Fruit fly (Drosophila melanogaster): ENCODE data around the gene CG16952.

CG16952 gene

DNA sequence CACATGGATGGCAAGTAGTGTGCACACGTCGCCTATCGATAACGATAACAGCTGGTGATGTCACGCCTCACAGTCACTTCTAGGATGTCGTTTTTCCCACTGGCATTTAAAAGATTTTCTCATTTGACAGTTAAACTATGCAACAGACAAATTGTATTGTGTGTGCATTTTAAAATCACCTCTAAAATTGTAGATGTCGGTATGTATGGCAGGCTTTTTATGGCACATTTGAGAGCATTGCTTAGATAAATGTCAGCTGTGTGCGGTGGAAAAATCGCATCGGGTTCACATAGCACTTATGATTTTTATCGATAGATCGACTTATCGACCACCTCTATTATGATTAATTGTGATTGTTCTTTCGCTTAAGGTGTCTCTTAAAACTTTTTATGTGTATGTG is 25.8 kb upstream of the CG16952 start, which contains the start of the genes ArgRS and CG8578 (continued):
- TF ChIP-seq NK7.1 (GFP tag; optimal IDR thresholded peaks at IDR 0.05) (peak; percentile 48), CrebB (tag; optimal IDR thresholded peaks at IDR 0.05) (no peak)

DNA sequence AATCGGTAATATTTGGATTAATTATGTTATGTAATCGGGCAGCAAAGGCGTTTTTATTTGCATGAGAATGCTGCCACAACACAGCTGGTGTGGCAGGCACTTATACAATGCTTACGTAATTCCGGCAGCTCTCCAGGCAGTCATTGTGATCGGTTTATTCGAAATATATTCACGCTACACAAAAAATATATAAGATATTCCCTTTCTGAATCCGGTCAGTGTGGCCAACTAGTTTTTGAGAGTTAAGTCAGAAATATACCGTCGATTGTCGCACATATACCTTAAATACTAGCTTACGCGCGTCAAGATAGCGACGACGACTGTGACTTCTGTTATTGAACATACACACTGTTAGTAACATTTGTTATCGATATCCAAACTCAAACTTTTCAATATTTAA is 21.0 kb upstream of the CG16952 start, which contains the start of gene sun:
Gene sun, minus strand, starts transcription at position 238 of the 400 bp plus-strand sequence.
- 0 out of 3 replicates have a peak, but pooled peaks have one; percentile 37 for TF ChIP-seq Doc3 (GFP tag; IDR thresholded peaks at IDR 0.05; ENCODE audit: partially characterized antibody)
- no peak for TF ChIP-seq HLH54F (GFP tag; optimal IDR thresholded peaks at IDR 0.05)
- peak; percentile 29 for TF ChIP-seq Sry-δ (GFP tag; optimal IDR thresholded peaks at IDR 0.05)
- no peak for TF ChIP-seq bab2 (GFP tag; optimal IDR thresholded peaks at IDR 0.05)
- TF ChIP-seq E2f2 (GFP tag; IDR thresholded peaks at IDR 0.05), result 0 out of 2 replicates have a peak, but pooled peaks have one; percentile 38
- no peak for TF ChIP-seq Side (GFP tag; optimal IDR thresholded peaks at IDR 0.05)
- TF ChIP-seq vfl (GFP tag; optimal IDR thresholded peaks at IDR 0.05), result no peak
- no peak for TF ChIP-seq CG17612 (GFP tag; IDR thresholded peaks at IDR 0.05)
- peak in 1 of 2 experiments; percentile 50 for TF ChIP-seq crp (GFP tag; optimal IDR thresholded peaks at IDR 0.05)
- peak; percentile 60 for TF ChIP-seq Dref (GFP tag; IDR thresholded peaks at IDR 0.05)
- TF ChIP-seq fd102C (GFP tag; optimal IDR thresholded peaks at IDR 0.05), result no peak
- TF ChIP-seq jigr1 (GFP tag; IDR thresholded peaks at IDR 0.05), result no peak
- no peak for TF ChIP-seq Vsx1 (GFP tag; optimal IDR thresholded peaks at IDR 0.05)
- no peak for TF ChIP-seq CG5953 (GFP tag; IDR thresholded peaks at IDR 0.05)
- TF ChIP-seq CG4617 (GFP tag; optimal IDR thresholded peaks at IDR 0.05; ENCODE audit: borderline replicate concordance), result peak; percentile 55
- TF ChIP-seq dan (GFP tag; IDR thresholded peaks at IDR 0.05), result no peak
- TF ChIP-seq CG8924 (tag; optimal IDR thresholded peaks at IDR 0.05), result no peak
- TF ChIP-seq Doc2 (GFP tag; IDR thresholded peaks at IDR 0.05), result no peak
- TF ChIP-seq CG17829 (tag; optimal IDR thresholded peaks at IDR 0.05), result peak; percentile 18
- no peak for TF ChIP-seq pros (GFP tag; optimal IDR thresholded peaks at IDR 0.05)
- TF ChIP-seq Myb (GFP tag; optimal IDR thresholded peaks at IDR 0.05), result peak; percentile 40
- no peak for TF ChIP-seq CG8765 (GFP tag; IDR thresholded peaks at IDR 0.05)
- TF ChIP-seq slbo (GFP tag; IDR thresholded peaks at IDR 0.05), result no peak
- TF ChIP-seq CG32772 (GFP tag; IDR thresholded peaks at IDR 0.05), result no peak
- peak; percentile 37; the same call in 1 of the 2 replicates for TF ChIP-seq MBD-R2 (GFP tag; IDR thresholded peaks at IDR 0.05)
- no peak for TF ChIP-seq CrebB (tag; optimal IDR thresholded peaks at IDR 0.05)
- no peak for TF ChIP-seq bcd (GFP tag; optimal IDR thresholded peaks at IDR 0.05)
- no peak for TF ChIP-seq fu2 (GFP tag; optimal IDR thresholded peaks at IDR 0.05)
- TF ChIP-seq CG33213 (GFP tag; optimal IDR thresholded peaks at IDR 0.05), result no peak
- no peak for TF ChIP-seq Antp (GFP tag; optimal IDR thresholded peaks at IDR 0.05)
- TF ChIP-seq Med (GFP tag), result peak; percentile 82
- no peak for TF ChIP-seq Meics (GFP tag; optimal IDR thresholded peaks at IDR 0.05)
- peak; percentile 73 for TF ChIP-seq YL-1 (GFP tag; optimal IDR thresholded peaks at IDR 0.05)
- peak; percentile 49 for TF ChIP-seq Dp (GFP tag; optimal IDR thresholded peaks at IDR 0.05)
- no peak for TF ChIP-seq rib (GFP tag; IDR thresholded peaks at IDR 0.05)
- no peak for TF ChIP-seq pho (GFP tag; optimal IDR thresholded peaks at IDR 0.05)
- TF ChIP-seq MESR4 (GFP tag; optimal IDR thresholded peaks at IDR 0.05), result peak; percentile 87
- peak; percentile 69 for TF ChIP-seq CG9797 (GFP tag; optimal IDR thresholded peaks at IDR 0.05)
- TF ChIP-seq D19B (GFP tag; optimal IDR thresholded peaks at IDR 0.05), result no peak
- no peak for TF ChIP-seq CG13296 (GFP tag; optimal IDR thresholded peaks at IDR 0.05)
- no peak for TF ChIP-seq CG7357 (GFP tag; IDR thresholded peaks at IDR 0.05)
- TF ChIP-seq stwl (tag; optimal IDR thresholded peaks at IDR 0.05), result peak; percentile 56
- 0 out of 2 replicates have a peak, but pooled peaks have one; percentile 24 for TF ChIP-seq Atf6 (GFP tag; IDR thresholded peaks at IDR 0.05)
- no peak for TF ChIP-seq az2 (GFP tag; optimal IDR thresholded peaks at IDR 0.05)
- no peak for TF ChIP-seq ftz-f1 (GFP tag; optimal IDR thresholded peaks at IDR 0.05)
- no peak for TF ChIP-seq gro (GFP tag; optimal IDR thresholded peaks at IDR 0.05)
- TF ChIP-seq CG2712 (tag; optimal IDR thresholded peaks at IDR 0.05), result peak; percentile 16
- TF ChIP-seq Ssrp (tag; optimal IDR thresholded peaks at IDR 0.05), result no peak
- no peak for TF ChIP-seq CG6689 (GFP tag; IDR thresholded peaks at IDR 0.05)

Measured in whole organism, embryonic.